Fruit fly (Drosophila melanogaster) S2 (cell line): ENCODE data around the gene CG32240.

Experiments
- CG8478 ChIP-seq: fragments of >200 bp; optimal IDR thresholded peaks from 2 replicates; lab custom pipeline; 2018
- CTCF ChIP-seq, 2 experiments: fragments of >200 bp; optimal IDR thresholded peaks; 2 replicates each; lab custom pipeline; 2018

Gene CG32240

dm6 chr3L:4393642-4394041 is 12.2 kb upstream of the CG32240 start:
- TF ChIP-seq CTCF (optimal IDR thresholded peaks at IDR 0.05; lab: Kevin White, UChicago) (no peak), CG8478 (lab: Kevin White, UChicago) (no peak)

- TF ChIP-seq CTCF (optimal IDR thresholded peaks at IDR 0.05; lab: Kevin White, UChicago) (no peak), CG8478 (lab: Kevin White, UChicago) (no peak)
Measured at dm6 chr3L:4392851-4393250, 11.4 kb upstream of the CG32240 start.

dm6 chr3L:4389104-4389503 is 7.7 kb upstream of the CG32240 start:
- no peak for TF ChIP-seq CTCF (optimal IDR thresholded peaks at IDR 0.05; lab: Kevin White, UChicago)

DNA sequence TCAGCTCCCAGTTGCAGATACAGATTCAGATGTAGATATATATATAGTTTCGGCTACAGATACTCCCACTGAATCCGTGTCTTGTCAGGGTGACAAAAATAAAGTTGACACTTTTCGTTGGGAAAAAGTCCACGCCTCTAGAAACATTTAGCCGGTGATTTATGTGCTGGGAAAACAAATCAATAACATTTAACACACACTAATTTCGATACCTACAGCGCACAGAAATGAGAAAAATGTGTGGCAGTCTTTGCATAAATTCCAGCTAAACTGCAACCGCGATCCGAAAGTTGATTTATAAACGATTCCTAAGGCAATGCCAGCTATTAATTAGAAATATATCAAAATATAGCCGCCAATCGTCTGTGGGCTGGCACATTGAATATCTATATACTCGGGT is 6.8 kb upstream of the CG32240 start:
- TF ChIP-seq CTCF (optimal IDR thresholded peaks at IDR 0.05; lab: Kevin White, UChicago), result no peak
- TF ChIP-seq CG8478 (lab: Kevin White, UChicago), result no peak

DNA sequence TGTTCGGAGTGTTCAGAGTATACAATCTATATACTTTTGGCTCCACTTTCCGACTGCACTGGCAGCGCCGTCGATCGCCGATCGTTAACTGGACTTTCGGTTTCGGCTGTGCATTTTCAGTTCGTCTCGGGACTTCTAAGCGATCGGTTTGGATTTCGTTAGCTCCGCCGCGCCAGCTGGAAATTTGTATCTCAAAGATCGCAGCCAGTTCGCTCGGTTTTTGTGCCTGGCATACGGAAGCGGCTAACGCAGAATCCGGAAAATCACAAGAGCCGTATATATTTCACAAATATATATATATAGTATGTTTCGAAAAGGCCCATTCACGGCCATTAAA is 2.9 kb upstream of the CG32240 start, which contains the start of gene slow:
Gene slow (plus strand): TSS at position 117 of the 337 bp plus-strand sequence.
- TF ChIP-seq CG8478 (lab: Kevin White, UChicago), result no peak
- no peak for TF ChIP-seq CTCF (optimal IDR thresholded peaks at IDR 0.05; lab: Kevin White, UChicago)

DNA sequence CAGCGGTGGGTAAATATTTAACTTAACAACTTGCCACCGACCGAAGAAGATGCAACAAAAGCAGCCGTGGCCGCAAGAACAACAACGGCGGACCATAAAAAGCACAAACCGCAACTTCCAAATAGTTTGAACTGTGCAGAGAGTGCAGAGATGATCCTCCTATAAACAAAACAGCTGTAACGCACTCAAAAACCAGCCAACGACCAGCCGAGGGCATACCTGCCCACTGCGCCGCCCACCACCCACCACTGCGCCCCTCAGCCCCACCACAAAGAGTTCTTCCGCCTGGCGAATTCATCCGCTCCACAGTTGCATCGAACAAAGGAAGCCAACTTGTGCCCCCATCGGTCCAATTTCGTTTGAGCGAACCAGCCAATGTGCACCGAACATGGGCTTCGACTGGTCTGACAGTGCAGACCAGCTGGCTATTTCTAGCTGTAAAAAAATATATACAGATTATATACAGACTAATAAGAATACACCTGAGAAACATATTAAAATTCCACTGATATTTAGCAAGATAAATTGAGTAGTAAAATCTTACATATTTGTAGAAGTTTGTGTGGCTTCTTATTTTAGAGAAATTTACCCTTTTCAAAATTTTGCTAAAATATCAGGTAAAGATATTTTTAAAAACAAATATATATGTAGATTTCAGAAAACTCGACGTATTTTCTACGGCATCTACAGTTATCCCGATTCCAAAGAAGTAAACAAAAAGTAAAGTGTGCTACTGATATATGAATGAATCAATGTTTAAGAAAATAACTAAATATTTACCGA is 2.3 kb upstream of the CG32240 start:
- no peak for TF ChIP-seq CG8478 (lab: Kevin White, UChicago)
- no peak for TF ChIP-seq CTCF (optimal IDR thresholded peaks at IDR 0.05; lab: Kevin White, UChicago)

DNA sequence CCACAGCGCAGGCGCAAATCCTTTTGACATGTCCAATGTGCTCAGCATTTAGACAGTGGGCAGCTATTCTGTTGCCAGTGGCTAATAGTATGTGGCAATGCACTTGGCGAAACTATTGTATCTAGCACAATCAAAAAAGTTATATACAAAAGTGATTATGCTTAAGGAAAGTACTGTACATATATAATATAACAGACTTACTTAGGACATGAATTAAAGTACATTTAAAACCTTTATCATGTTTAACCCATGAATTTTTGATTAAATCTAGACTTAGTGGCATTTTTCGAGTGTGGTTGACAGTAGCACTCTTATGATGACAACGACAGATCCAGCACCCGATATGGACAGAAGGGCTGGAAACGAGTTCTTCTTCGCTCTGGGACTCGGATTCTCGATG is 1.7 kb upstream of the CG32240 start:
- TF ChIP-seq CG8478 (lab: Kevin White, UChicago) (no peak), CTCF (optimal IDR thresholded peaks at IDR 0.05; lab: Kevin White, UChicago) (no peak)

- no peak for TF ChIP-seq CG8478 (lab: Kevin White, UChicago)
- TF ChIP-seq CTCF (optimal IDR thresholded peaks at IDR 0.05; lab: Kevin White, UChicago), result no peak
Measured at dm6 chr3L:4382581-4382980, 1.2 kb upstream of the CG32240 start.

dm6 chr3L:4380231-4380645 is 1.2 kb downstream of the CG32240 start, which contains the start of gene DopEcR:
Gene DopEcR, minus strand, starts transcription at chr3L:4380387.
- TF ChIP-seq CTCF (optimal IDR thresholded peaks at IDR 0.05; lab: Kevin White, UChicago), result no peak
- no peak for TF ChIP-seq CG8478 (lab: Kevin White, UChicago)

- TF ChIP-seq CTCF (optimal IDR thresholded peaks at IDR 0.05; lab: Kevin White, UChicago) (no peak), CG8478 (lab: Kevin White, UChicago) (no peak)
Measured at dm6 chr3L:4378895-4379294, 2.5 kb downstream of the CG32240 start.

DNA sequence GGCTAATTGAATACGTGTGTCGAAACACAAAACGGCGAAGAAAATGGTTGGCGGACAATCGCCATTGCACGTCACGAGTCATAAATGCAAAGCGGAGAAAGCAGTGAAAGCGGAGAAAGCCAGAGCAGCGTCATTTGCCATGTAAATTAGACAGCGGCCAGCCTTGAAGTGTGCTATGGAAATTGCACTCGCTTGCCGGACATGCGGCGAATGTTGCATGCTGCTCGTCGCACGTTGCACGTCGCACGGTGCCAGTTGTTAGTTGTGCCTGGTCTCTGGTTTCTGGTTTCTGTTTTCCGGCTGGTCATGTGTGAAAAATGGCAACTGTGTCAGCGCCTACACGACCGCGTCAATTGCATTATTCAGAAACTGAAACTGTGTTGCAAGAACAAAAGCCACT is 3.9 kb downstream of the CG32240 start:
- TF ChIP-seq CTCF (optimal IDR thresholded peaks at IDR 0.05; lab: Kevin White, UChicago) (no peak), CG8478 (lab: Kevin White, UChicago) (no peak)

dm6 chr3L:4375675-4376366 is 5.6 kb downstream of the CG32240 start:
- TF ChIP-seq CTCF (optimal IDR thresholded peaks at IDR 0.05; lab: Kevin White, UChicago) (no peak), CG8478 (lab: Kevin White, UChicago) (no peak)

dm6 chr3L:4371978-4372377 is 9.5 kb downstream of the CG32240 start:
- TF ChIP-seq CG8478 (lab: Kevin White, UChicago) (no peak), CTCF (optimal IDR thresholded peaks at IDR 0.05; lab: Kevin White, UChicago) (no peak)

dm6 chr3L:4367339-4367738 is 14.1 kb downstream of the CG32240 start, which contains the start of gene CG11342:
Gene CG11342, minus strand, starts transcription at chr3L:4367458.
- TF ChIP-seq CTCF (optimal IDR thresholded peaks at IDR 0.05; lab: Kevin White, UChicago) (no peak), CG8478 (lab: Kevin White, UChicago) (no peak)

DNA sequence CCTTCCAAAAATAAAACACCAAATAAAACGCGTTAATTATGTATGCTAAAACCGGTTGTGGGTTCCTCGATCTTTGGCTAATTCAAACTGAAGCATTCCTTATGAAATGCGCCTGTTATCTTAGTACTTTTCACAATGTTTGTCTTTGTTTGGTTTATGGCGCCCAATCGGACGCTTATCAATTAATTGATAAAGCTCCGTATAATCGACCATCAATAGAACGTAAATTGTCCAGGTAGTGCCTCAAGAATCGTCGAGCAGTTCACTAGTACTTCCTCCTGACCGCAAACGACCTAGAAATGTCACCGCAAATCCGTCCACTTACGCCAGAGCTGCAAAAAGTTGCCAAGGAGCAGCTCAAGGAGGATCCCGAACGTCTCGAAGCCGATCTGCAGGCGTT is 16.2 kb downstream of the CG32240 start, which contains the start of gene CG33514:
Gene CG33514 (plus strand): TSS at position 238 of the 400 bp plus-strand sequence.
- TF ChIP-seq CG8478 (lab: Kevin White, UChicago) (no peak), CTCF (optimal IDR thresholded peaks at IDR 0.05; lab: Kevin White, UChicago) (no peak)
